Worm (Caenorhabditis elegans) whole organism, young adult: ENCODE data around the gene F09E10.7.

ENCODE experiments used
- F49E8.2 ChIP-seq: sonication (generic microtip); optimal IDR thresholded peaks from 3 replicates; lab custom pipeline; 2017; ENCODE audit warnings: missing genetic modification characterization, mild to moderate bottlenecking, missing compliant biosample characterization, antibody characterized with exemption, moderate library complexity; ENCODE audit not compliant: insufficient read depth
- T07F8.4 ChIP-seq: sonication (generic microtip); optimal IDR thresholded peaks from 2 replicates; lab custom pipeline; 2016; ENCODE audit warnings: mild to moderate bottlenecking, missing genetic modification characterization, moderate library complexity, missing compliant biosample characterization
- ama-1 ChIP-seq, 3 experiments: fragments of 150-350 bp in 1 of 3; sonication (generic microtip) in 2 of 3; optimal IDR thresholded peaks; 2 replicates each; lab custom pipeline; 2014 to 2018; ENCODE audit warnings: missing biosample characterization in 2 of 3, missing genetic modification characterization in 2 of 3, missing genetic modification reagents in 2 of 3
- ccch-3 ChIP-seq: fragments of 200-800 bp; sonication (Bioruptor generic); optimal IDR thresholded peaks from 2 replicates; lab custom pipeline; 2018; ENCODE audit warnings: mild to moderate bottlenecking, missing genetic modification characterization, missing compliant biosample characterization
- ceh-27 ChIP-seq: fragments of 200-800 bp; sonication (Bioruptor generic); optimal IDR thresholded peaks from 2 replicates; lab custom pipeline; 2018; ENCODE audit warnings: mild to moderate bottlenecking, missing genetic modification characterization, moderate library complexity, missing compliant biosample characterization
- dpl-1 ChIP-seq: fragments of 150-350 bp; optimal IDR thresholded peaks from 2 replicates; lab custom pipeline; 2014; ENCODE audit warnings: missing biosample characterization, missing genetic modification reagents, missing genetic modification characterization
- ztf-6 ChIP-seq: fragments of 200-800 bp; sonication (Bioruptor generic); IDR thresholded peaks from 2 replicates; pipeline ENCODE4 v1.3.6; 2022; ENCODE audit warnings: missing genetic modification reagents, missing genetic modification characterization, missing compliant biosample characterization

ce11 chrX:1478569-1478968 lies 23.1 kb downstream of the F09E10.7 start:
- TF ChIP-seq F49E8.2 (no peak), ceh-27 (no peak), ccch-3 (no peak), T07F8.4 (tag; lab: Kevin White, UChicago) (no peak), ztf-6 (GFP tag; lab: Robert Waterston, UW) (no peak), ama-1 (optimal IDR thresholded peaks at IDR 0.05; lab: Kevin White, UChicago) (no peak), ama-1 (GFP tag; optimal IDR thresholded peaks at IDR 0.05; lab: Kevin White, UChicago) (no peak), dpl-1 (GFP tag; lab: Kevin White, UChicago) (no peak)
